Fruit fly (Drosophila melanogaster) whole organism, wandering third instar larva: ENCODE measurements around the gene scramb2.

Experiments used
- Abd-B ChIP-seq: fragments of >200 bp; optimal IDR thresholded peaks from 2 replicates; lab custom pipeline; 2017; ENCODE audit warnings: missing biosample characterization, missing genetic modification characterization
- CG32264 ChIP-seq: fragments of 200-800 bp; sonication (Bioruptor generic); optimal IDR thresholded peaks from 2 replicates; lab custom pipeline; 2016; ENCODE audit warnings: missing biosample characterization, missing genetic modification characterization
- CG9705 ChIP-seq: fragments of 200-800 bp; sonication (Bioruptor generic); optimal IDR thresholded peaks from 2 replicates; lab custom pipeline; 2018; ENCODE audit warnings: missing biosample characterization, mild to moderate bottlenecking, missing genetic modification characterization
- CrebA ChIP-seq: fragments of 200-800 bp; sonication (Bioruptor generic); optimal IDR thresholded peaks from 2 replicates; lab custom pipeline; 2016; ENCODE audit warnings: missing biosample characterization, mild to moderate bottlenecking, missing genetic modification characterization, borderline replicate concordance
- Dfd ChIP-seq: fragments of >200 bp; optimal IDR thresholded peaks from 2 replicates; lab custom pipeline; 2017; ENCODE audit warnings: missing biosample characterization, missing genetic modification characterization
- Dif ChIP-seq: fragments of 200-275, 200-300 bp; sonication (Bioruptor generic); optimal IDR thresholded peaks from 2 replicates; lab custom pipeline; 2018; ENCODE audit warnings: missing biosample characterization, missing genetic modification characterization; ENCODE audit not compliant: partially characterized antibody
- GATAd ChIP-seq: sonication (Bioruptor generic); optimal IDR thresholded peaks from 2 replicates; lab custom pipeline; 2016; ENCODE audit warnings: missing biosample characterization, missing genetic modification characterization
- HLH106 ChIP-seq: fragments of 200-800 bp; optimal IDR thresholded peaks from 3 replicates; lab custom pipeline; 2019; ENCODE audit warnings: missing biosample characterization, mild to moderate bottlenecking, missing genetic modification characterization, moderate library complexity
- Hnf4 ChIP-seq: fragments of 200-800 bp; sonication (Bioruptor generic); optimal IDR thresholded peaks from 2 replicates; lab custom pipeline; 2016; ENCODE audit warnings: missing biosample characterization, mild to moderate bottlenecking, missing genetic modification characterization
- Hr78 ChIP-seq: fragments of >200 bp; optimal IDR thresholded peaks from 2 replicates; lab custom pipeline; 2017; ENCODE audit warnings: missing biosample characterization, missing genetic modification characterization
- Hr83 ChIP-seq: fragments of 200-300 bp; sonication (Bioruptor generic); optimal IDR thresholded peaks from 2 replicates; lab custom pipeline; 2016; ENCODE audit warnings: missing biosample characterization, mild to moderate bottlenecking, missing genetic modification characterization, moderate library complexity; ENCODE audit not compliant: poor library complexity, severe bottlenecking
- Jra ChIP-seq: sonication (Bioruptor generic); optimal IDR thresholded peaks from 2 replicates; lab custom pipeline; 2016; ENCODE audit warnings: missing biosample characterization, missing genetic modification characterization
- Mio ChIP-seq: sonication (Bioruptor generic); optimal IDR thresholded peaks from 2 replicates; lab custom pipeline; 2016; ENCODE audit warnings: missing biosample characterization, missing genetic modification characterization
- Myc ChIP-seq: fragments of >200 bp; optimal IDR thresholded peaks from 2 replicates; lab custom pipeline; 2017
- N ChIP-seq: fragments of >200 bp; optimal IDR thresholded peaks from 2 replicates; lab custom pipeline; 2018; ENCODE audit warnings: missing biosample characterization, missing external identifiers, missing genetic modification characterization
- OdsH ChIP-seq: fragments of 200-800 bp; sonication (Bioruptor generic); optimal IDR thresholded peaks from 2 replicates; lab custom pipeline; 2016; ENCODE audit warnings: missing biosample characterization, mild to moderate bottlenecking, missing genetic modification characterization
- Rel ChIP-seq, 2 experiments: fragments of 200-800 bp; sonication (Bioruptor generic) in 1 of 2; optimal IDR thresholded peaks; 2 replicates in 1 of 2; 3 replicates in 1 of 2; lab custom pipeline; 2016 to 2019; ENCODE audit warnings: mild to moderate bottlenecking in 2 of 2, missing biosample characterization in 2 of 2, missing genetic modification characterization in 2 of 2, moderate library complexity in 1 of 2
- Sp1 ChIP-seq: fragments of 200-800 bp; sonication (Bioruptor generic); optimal IDR thresholded peaks from 3 replicates; lab custom pipeline; 2019; ENCODE audit warnings: missing biosample characterization, mild to moderate bottlenecking, missing genetic modification characterization, moderate library complexity
- Vsx2 ChIP-seq: fragments of 200-300, 225-300 bp; sonication (Bioruptor generic); optimal IDR thresholded peaks from 2 replicates; lab custom pipeline; 2018; ENCODE audit warnings: missing biosample characterization, missing genetic modification characterization; ENCODE audit not compliant: partially characterized antibody
- br ChIP-seq: fragments of 200-800 bp; sonication (Bioruptor generic); optimal IDR thresholded peaks from 2 replicates; lab custom pipeline; 2016; ENCODE audit warnings: missing biosample characterization, missing genetic modification characterization
- brk ChIP-seq: fragments of 200-800 bp; sonication (Bioruptor generic); optimal IDR thresholded peaks from 2 replicates; lab custom pipeline; 2016; ENCODE audit warnings: missing biosample characterization, mild to moderate bottlenecking, missing genetic modification characterization
- dl ChIP-seq, 2 experiments: fragments of 175-275, 200-275 bp in 1 of 2; fragments of 200-275 bp in 1 of 2; sonication (Bioruptor generic); optimal IDR thresholded peaks; lab custom pipeline; 2018; ENCODE audit warnings: mild to moderate bottlenecking in 2 of 2, missing biosample characterization in 2 of 2, missing genetic modification characterization in 2 of 2, moderate library complexity in 2 of 2; ENCODE audit not compliant: partially characterized antibody in 2 of 2, insufficient read depth in 1 of 2
- dmrt93B ChIP-seq: fragments of 200-800 bp; sonication (Bioruptor generic); optimal IDR thresholded peaks from 2 replicates; lab custom pipeline; 2018; ENCODE audit warnings: missing biosample characterization, mild to moderate bottlenecking, missing genetic modification characterization
- dsf ChIP-seq: sonication (Bioruptor generic); optimal IDR thresholded peaks from 2 replicates; lab custom pipeline; 2016; ENCODE audit warnings: missing biosample characterization, missing genetic modification characterization, borderline replicate concordance
- foxo ChIP-seq, 2 experiments: fragments of 200-800 bp; sonication (Bioruptor generic); optimal IDR thresholded peaks; 2 replicates in 1 of 2; 3 replicates in 1 of 2; lab custom pipeline; 2016 to 2017; ENCODE audit warnings: missing biosample characterization in 2 of 2, missing genetic modification characterization in 2 of 2
- fru ChIP-seq: fragments of 200-800 bp; sonication (Bioruptor generic); optimal IDR thresholded peaks from 3 replicates; lab custom pipeline; 2016; ENCODE audit warnings: missing biosample characterization, mild to moderate bottlenecking, missing genetic modification characterization
- h ChIP-seq: fragments of 200-800 bp; sonication (Bioruptor generic); optimal IDR thresholded peaks from 3 replicates; lab custom pipeline; 2016; ENCODE audit warnings: missing biosample characterization, mild to moderate bottlenecking, missing genetic modification characterization
- jim ChIP-seq: fragments of 175-275, 200-325 bp; sonication (Bioruptor generic); optimal IDR thresholded peaks from 2 replicates; lab custom pipeline; 2016; ENCODE audit warnings: missing biosample characterization, mild to moderate bottlenecking, missing genetic modification characterization
- lola ChIP-seq: fragments of >200 bp; optimal IDR thresholded peaks from 2 replicates; lab custom pipeline; 2017; ENCODE audit warnings: missing biosample characterization, missing genetic modification characterization
- pan ChIP-seq: fragments of >200 bp; optimal IDR thresholded peaks from 2 replicates; lab custom pipeline; 2017
- psq ChIP-seq: fragments of 200-800 bp; sonication (Bioruptor generic); optimal IDR thresholded peaks from 3 replicates; lab custom pipeline; 2017; ENCODE audit warnings: missing biosample characterization, mild to moderate bottlenecking, missing genetic modification characterization, moderate library complexity
- rgr ChIP-seq: fragments of 200-800 bp; sonication (Bioruptor generic); optimal IDR thresholded peaks from 3 replicates; lab custom pipeline; 2016; ENCODE audit warnings: missing biosample characterization, mild to moderate bottlenecking, missing genetic modification characterization
- sage ChIP-seq: fragments of 200-800 bp; sonication (Bioruptor generic); optimal IDR thresholded peaks from 2 replicates; lab custom pipeline; 2016; ENCODE audit warnings: missing biosample characterization, mild to moderate bottlenecking, missing genetic modification characterization
- sv ChIP-seq: fragments of 200-800 bp; sonication (Bioruptor generic); optimal IDR thresholded peaks from 3 replicates; lab custom pipeline; 2016; ENCODE audit warnings: missing biosample characterization, missing genetic modification characterization
- tai ChIP-seq: sonication (Bioruptor generic); optimal IDR thresholded peaks from 2 replicates; lab custom pipeline; 2016; ENCODE audit warnings: missing biosample characterization, missing genetic modification characterization
- usp ChIP-seq: fragments of >200 bp; optimal IDR thresholded peaks from 2 replicates; lab custom pipeline; 2017; ENCODE audit warnings: missing biosample characterization, missing genetic modification characterization
- woc ChIP-seq: sonication (Bioruptor generic); optimal IDR thresholded peaks from 2 replicates; lab custom pipeline; 2016; ENCODE audit warnings: missing biosample characterization, mild to moderate bottlenecking, missing genetic modification characterization

Gene scramb2

dm6 chr3L:3070274-3071204 is 23.9 kb upstream of the scramb2 start, which contains the start of the genes CG32486 and PAN3 (continued):
- TF ChIP-seq sv (GFP tag; lab: Kevin White, UChicago) = peak; percentile 19

- no peak for TF ChIP-seq CG9705 (GFP tag; lab: Kevin White, UChicago)
- TF ChIP-seq h (GFP tag; lab: Kevin White, UChicago) = no peak
- TF ChIP-seq dl (GFP tag; optimal IDR thresholded peaks at IDR 0.05; lab: Kevin White, UChicago; ENCODE audit: insufficient read depth in 1 of 2, partially characterized antibody in 2 of 2) = peak in 1 of 2 experiments; percentile 40
- no peak for TF ChIP-seq tai (GFP tag; lab: Kevin White, UChicago)
- TF ChIP-seq dmrt93B = no peak
- TF ChIP-seq Dif (GFP tag; lab: Kevin White, UChicago) = peak; percentile 71
- no peak for TF ChIP-seq CG32264
- TF ChIP-seq Hr83 (GFP tag; lab: Kevin White, UChicago) = no peak
- peak; percentile 12 for TF ChIP-seq CrebA (GFP tag; lab: Kevin White, UChicago)
- no peak for TF ChIP-seq OdsH (GFP tag; lab: Kevin White, UChicago)
- TF ChIP-seq N = peak; percentile 21
- no peak for TF ChIP-seq br (GFP tag; lab: Kevin White, UChicago)
- no peak for TF ChIP-seq brk (GFP tag; lab: Kevin White, UChicago)
- TF ChIP-seq Abd-B (GFP tag; lab: Kevin White, UChicago) = no peak
- TF ChIP-seq Jra (GFP tag; lab: Kevin White, UChicago) = no peak
- no peak for TF ChIP-seq fru (GFP tag; lab: Kevin White, UChicago)
- no peak for TF ChIP-seq sage (GFP tag; lab: Kevin White, UChicago)
- peak in 1 of 2 experiments; percentile 4 for TF ChIP-seq foxo (GFP tag; optimal IDR thresholded peaks at IDR 0.05; lab: Kevin White, UChicago)
Observed at dm6 chr3L:3069774-3070173, 23.2 kb upstream of the scramb2 start.

DNA sequence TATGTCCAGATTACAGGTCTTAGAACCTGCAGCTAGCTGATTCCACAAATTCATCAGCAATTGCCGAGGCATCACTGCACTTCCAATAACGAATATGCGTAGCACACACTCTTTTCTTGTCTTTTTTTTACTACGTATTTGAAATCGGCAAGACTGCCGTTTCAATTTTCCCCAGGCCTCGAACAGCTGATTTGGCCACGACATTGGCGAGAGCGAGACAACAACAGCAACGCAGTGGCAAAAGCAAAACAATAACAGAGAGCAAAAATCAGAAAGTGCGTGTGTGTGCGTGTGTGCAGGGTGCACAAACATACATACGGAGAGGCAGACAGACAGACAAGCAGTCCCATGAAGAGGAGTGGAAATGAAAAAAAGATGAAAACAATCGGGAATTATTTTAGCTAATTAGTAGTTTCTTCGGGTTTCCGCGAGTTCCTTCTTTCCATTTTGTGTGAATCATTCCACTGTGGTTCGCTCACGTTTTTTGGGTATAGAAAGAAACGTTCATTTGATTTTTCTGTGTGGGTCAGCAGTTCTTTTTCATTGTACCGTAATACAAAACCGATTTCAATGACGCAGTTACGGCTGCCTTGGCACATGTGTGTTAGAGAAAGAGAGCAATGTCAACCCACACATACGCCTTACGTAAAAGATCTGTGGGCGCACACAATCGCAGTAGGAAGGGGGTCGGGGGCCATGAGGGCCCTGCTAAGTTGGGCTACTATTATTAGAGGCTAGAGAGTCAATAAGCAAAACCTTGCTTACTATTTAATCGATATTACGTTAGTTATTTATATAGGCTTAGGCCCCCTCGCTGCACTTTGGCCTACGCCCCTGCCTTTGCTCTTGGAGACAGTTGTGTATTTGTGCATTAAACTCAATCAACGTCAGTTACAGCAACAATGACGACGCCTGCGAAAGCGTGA is 13.7 kb upstream of the scramb2 start:
- TF ChIP-seq usp = no peak
- peak; percentile 100 for TF ChIP-seq OdsH (GFP tag; lab: Kevin White, UChicago)
- TF ChIP-seq Dfd (GFP tag; lab: Kevin White, UChicago) = peak; percentile 93
- peak; percentile 100 for TF ChIP-seq HLH106 (tag; lab: Kevin White, UChicago)
- peak; percentile 95 for TF ChIP-seq jim
- peak; percentile 100 for TF ChIP-seq fru (GFP tag; lab: Kevin White, UChicago)
- TF ChIP-seq lola (GFP tag; lab: Kevin White, UChicago) = no peak
- TF ChIP-seq Rel (GFP tag; optimal IDR thresholded peaks at IDR 0.05; lab: Kevin White, UChicago) = peak; percentile 99
- TF ChIP-seq Rel (tag; optimal IDR thresholded peaks at IDR 0.05; lab: Kevin White, UChicago) = peak; percentile 92
- peak; percentile 89 for TF ChIP-seq Vsx2 (GFP tag; lab: Kevin White, UChicago)
- TF ChIP-seq CrebA (GFP tag; lab: Kevin White, UChicago) = no peak
- no peak for TF ChIP-seq dl (GFP tag; optimal IDR thresholded peaks at IDR 0.05; lab: Kevin White, UChicago; ENCODE audit: insufficient read depth in 1 of 2, partially characterized antibody in 2 of 2)
- TF ChIP-seq Dif (GFP tag; lab: Kevin White, UChicago) = no peak
- peak; percentile 99 for TF ChIP-seq Jra (GFP tag; lab: Kevin White, UChicago)
- TF ChIP-seq Hr83 (GFP tag; lab: Kevin White, UChicago) = peak; percentile 99
- TF ChIP-seq sv (GFP tag; lab: Kevin White, UChicago) = peak; percentile 99
- no peak for TF ChIP-seq pan (lab: Kevin White, UChicago)
- no peak for TF ChIP-seq Myc (lab: Kevin White, UChicago)
- TF ChIP-seq foxo (GFP tag; optimal IDR thresholded peaks at IDR 0.05; lab: Kevin White, UChicago) = peak; percentile 99 to 100
- peak; percentile 100 for TF ChIP-seq GATAd (GFP tag; lab: Kevin White, UChicago)
- TF ChIP-seq dmrt93B = peak; percentile 100
- peak; percentile 99 for TF ChIP-seq psq
- peak; percentile 98 for TF ChIP-seq CG9705 (GFP tag; lab: Kevin White, UChicago)
- TF ChIP-seq CG32264 = peak; percentile 99
- peak; percentile 98 for TF ChIP-seq woc
- peak; percentile 100 for TF ChIP-seq h (GFP tag; lab: Kevin White, UChicago)
- peak; percentile 100 for TF ChIP-seq br (GFP tag; lab: Kevin White, UChicago)
- peak; percentile 98 for TF ChIP-seq dsf
- no peak for TF ChIP-seq Abd-B (GFP tag; lab: Kevin White, UChicago)
- TF ChIP-seq sage (GFP tag; lab: Kevin White, UChicago) = peak; percentile 99
- TF ChIP-seq N = no peak
- TF ChIP-seq rgr = peak; percentile 100
- peak; percentile 99 for TF ChIP-seq tai (GFP tag; lab: Kevin White, UChicago)
- peak; percentile 100 for TF ChIP-seq Hnf4
- peak; percentile 99 for TF ChIP-seq Sp1 (GFP tag; lab: Kevin White, UChicago)
- TF ChIP-seq Hr78 (GFP tag; lab: Kevin White, UChicago) = no peak
- peak; percentile 98 for TF ChIP-seq Mio
